Fruit fly (Drosophila melanogaster) whole organism, adult: ENCODE data around the gene isoQC.

Experiments used
- CG12768 ChIP-seq: fragments of 200-800 bp; sonication (Bioruptor generic); optimal IDR thresholded peaks from 2 replicates; lab custom pipeline; 2017; ENCODE audit warnings: missing biosample characterization, missing genetic modification characterization, mild to moderate bottlenecking, moderate library complexity, missing genetic modification reagents
- CG14711 ChIP-seq: fragments of 200-800 bp; sonication (Bioruptor generic); optimal IDR thresholded peaks from 2 replicates; lab custom pipeline; 2018; ENCODE audit warnings: missing biosample characterization, mild to moderate bottlenecking, missing genetic modification characterization, moderate library complexity
- CG5204 ChIP-seq: fragments of 200-800 bp; sonication (Bioruptor generic); optimal IDR thresholded peaks from 2 replicates; lab custom pipeline; 2016; ENCODE audit warnings: missing biosample characterization, missing genetic modification characterization
- CG7045 ChIP-seq: fragments of 200-800 bp; sonication (Bioruptor generic); optimal IDR thresholded peaks from 2 replicates; lab custom pipeline; 2017; ENCODE audit warnings: missing biosample characterization, mild to moderate bottlenecking, missing genetic modification characterization
- CG7101 ChIP-seq: fragments of 200-800 bp; sonication (Bioruptor generic); optimal IDR thresholded peaks from 2 replicates; lab custom pipeline; 2018; ENCODE audit warnings: missing biosample characterization, mild to moderate bottlenecking, missing genetic modification characterization, moderate library complexity
- Clk ChIP-seq: fragments of 200-800 bp; sonication (Bioruptor generic); optimal IDR thresholded peaks from 2 replicates; lab custom pipeline; 2017; ENCODE audit warnings: missing biosample characterization, missing genetic modification characterization
- Hr96 ChIP-seq: fragments of 200-800 bp; sonication (Bioruptor generic); optimal IDR thresholded peaks from 2 replicates; lab custom pipeline; 2016; ENCODE audit warnings: missing biosample characterization, missing genetic modification characterization
- Mnt ChIP-seq: fragments of 200-800 bp; sonication (Bioruptor generic); optimal IDR thresholded peaks from 2 replicates; lab custom pipeline; 2016; ENCODE audit warnings: missing biosample characterization, mild to moderate bottlenecking, missing genetic modification characterization
- cnc ChIP-seq, 2 experiments: fragments of >200 bp; optimal IDR thresholded peaks; 2 replicates each; lab custom pipeline; 2017
- kay ChIP-seq: fragments of 200-800 bp; sonication (Bioruptor generic); peaks from one replicate; lab custom pipeline; 2016; ENCODE audit warnings: missing biosample characterization, missing genetic modification characterization, borderline replicate concordance
- tj ChIP-seq: fragments of 200-800 bp; sonication (Bioruptor generic); optimal IDR thresholded peaks from 3 replicates; lab custom pipeline; 2017; ENCODE audit warnings: missing biosample characterization, mild to moderate bottlenecking, missing genetic modification characterization, moderate library complexity
- toe ChIP-seq: fragments of 200-800 bp; sonication (Bioruptor generic); optimal IDR thresholded peaks from 2 replicates; lab custom pipeline; 2016; ENCODE audit warnings: missing biosample characterization, missing genetic modification characterization

dm6 chr3L:20431619-20432018 lies 42.6 kb upstream of the isoQC start:
- TF ChIP-seq Hr96 (GFP tag; lab: Kevin White, UChicago) (no peak), kay (no peak), cnc (optimal IDR thresholded peaks at IDR 0.05; lab: Kevin White, UChicago) (no peak), CG5204 (GFP tag; lab: Kevin White, UChicago) (no peak), tj (GFP tag; lab: Kevin White, UChicago) (no peak), toe (GFP tag; lab: Kevin White, UChicago) (no peak), Mnt (GFP tag; lab: Kevin White, UChicago) (no peak), CG7045 (GFP tag; lab: Kevin White, UChicago) (no peak), CG14711 (no peak), CG12768 (GFP tag; lab: Kevin White, UChicago) (no peak), Clk (GFP tag; lab: Kevin White, UChicago) (no peak), CG7101 (tag; lab: Kevin White, UChicago) (no peak)
